Fruit fly (Drosophila melanogaster) whole organism, adult: ENCODE results near the gene Unr.
A peak's percentile ranks its signal among the peaks of the same experiment; 100 is the strongest.

ENCODE experiments used
- CG11617 ChIP-seq: fragments of 200-800 bp; sonication (Bioruptor generic); optimal IDR thresholded peaks from 2 replicates; lab custom pipeline; 2017; ENCODE audit warnings: mild to moderate bottlenecking, missing biosample characterization, missing genetic modification reagents, missing genetic modification characterization
- CG12768 ChIP-seq: fragments of 200-800 bp; sonication (Bioruptor generic); optimal IDR thresholded peaks from 2 replicates; lab custom pipeline; 2017; ENCODE audit warnings: missing biosample characterization, missing genetic modification characterization, mild to moderate bottlenecking, moderate library complexity, missing genetic modification reagents
- CG14711 ChIP-seq: fragments of 200-800 bp; sonication (Bioruptor generic); optimal IDR thresholded peaks from 2 replicates; lab custom pipeline; 2018; ENCODE audit warnings: missing biosample characterization, mild to moderate bottlenecking, missing genetic modification characterization, moderate library complexity
- CG1620 ChIP-seq: fragments of 200-800 bp; sonication (Bioruptor generic); optimal IDR thresholded peaks from 2 replicates; lab custom pipeline; 2016; ENCODE audit warnings: missing biosample characterization, missing genetic modification characterization
- CG33017 ChIP-seq: fragments of 200-800 bp; sonication (Bioruptor generic); optimal IDR thresholded peaks from 2 replicates; lab custom pipeline; 2018; ENCODE audit warnings: missing biosample characterization, mild to moderate bottlenecking, missing genetic modification characterization, moderate library complexity
- CG5204 ChIP-seq: fragments of 200-800 bp; sonication (Bioruptor generic); optimal IDR thresholded peaks from 2 replicates; lab custom pipeline; 2016; ENCODE audit warnings: missing biosample characterization, missing genetic modification characterization
- CG7045 ChIP-seq: fragments of 200-800 bp; sonication (Bioruptor generic); optimal IDR thresholded peaks from 2 replicates; lab custom pipeline; 2017; ENCODE audit warnings: missing biosample characterization, mild to moderate bottlenecking, missing genetic modification characterization
- CG7101 ChIP-seq: fragments of 200-800 bp; sonication (Bioruptor generic); optimal IDR thresholded peaks from 2 replicates; lab custom pipeline; 2018; ENCODE audit warnings: missing biosample characterization, mild to moderate bottlenecking, missing genetic modification characterization, moderate library complexity
- Clk ChIP-seq: fragments of 200-800 bp; sonication (Bioruptor generic); optimal IDR thresholded peaks from 2 replicates; lab custom pipeline; 2017; ENCODE audit warnings: missing biosample characterization, missing genetic modification characterization
- Crg-1 ChIP-seq: fragments of 200-800 bp; sonication (Bioruptor generic); optimal IDR thresholded peaks from 2 replicates; lab custom pipeline; 2016; ENCODE audit warnings: missing biosample characterization, missing genetic modification characterization
- Hr96 ChIP-seq: fragments of 200-800 bp; sonication (Bioruptor generic); optimal IDR thresholded peaks from 2 replicates; lab custom pipeline; 2016; ENCODE audit warnings: missing biosample characterization, missing genetic modification characterization
- Mnt ChIP-seq: fragments of 200-800 bp; sonication (Bioruptor generic); optimal IDR thresholded peaks from 2 replicates; lab custom pipeline; 2016; ENCODE audit warnings: missing biosample characterization, mild to moderate bottlenecking, missing genetic modification characterization
- bab1 ChIP-seq: fragments of 200-800 bp; sonication (Bioruptor generic); optimal IDR thresholded peaks from 3 replicates; lab custom pipeline; 2019; ENCODE audit warnings: missing biosample characterization, mild to moderate bottlenecking, missing genetic modification characterization, moderate library complexity
- cic ChIP-seq: fragments of 200-800 bp; sonication (Bioruptor generic); optimal IDR thresholded peaks from 2 replicates; lab custom pipeline; 2017; ENCODE audit warnings: missing biosample characterization, mild to moderate bottlenecking, missing genetic modification characterization, moderate library complexity
- cnc ChIP-seq, 2 experiments: fragments of >200 bp; optimal IDR thresholded peaks; 2 replicates each; lab custom pipeline; 2017
- kay ChIP-seq: fragments of 200-800 bp; sonication (Bioruptor generic); peaks from one replicate; lab custom pipeline; 2016; ENCODE audit warnings: missing biosample characterization, missing genetic modification characterization, borderline replicate concordance
- ovo ChIP-seq: fragments of 200-800 bp; sonication (Bioruptor generic); optimal IDR thresholded peaks from 2 replicates; lab custom pipeline; 2016; ENCODE audit warnings: missing biosample characterization, missing genetic modification characterization
- pad ChIP-seq: fragments of 200-800 bp; sonication (Bioruptor generic); optimal IDR thresholded peaks from 3 replicates; lab custom pipeline; 2017; ENCODE audit warnings: missing biosample characterization, missing genetic modification characterization, mild to moderate bottlenecking, moderate library complexity, missing genetic modification reagents
- tj ChIP-seq: fragments of 200-800 bp; sonication (Bioruptor generic); optimal IDR thresholded peaks from 3 replicates; lab custom pipeline; 2017; ENCODE audit warnings: missing biosample characterization, mild to moderate bottlenecking, missing genetic modification characterization, moderate library complexity
- toe ChIP-seq: fragments of 200-800 bp; sonication (Bioruptor generic); optimal IDR thresholded peaks from 2 replicates; lab custom pipeline; 2016; ENCODE audit warnings: missing biosample characterization, missing genetic modification characterization

Unr gene

dm6 chr3L:8440079-8440478 is 2.1 kb downstream of the Unr start:
- TF ChIP-seq bab1 (GFP tag; lab: Kevin White, UChicago) (no peak), cnc (optimal IDR thresholded peaks at IDR 0.05; lab: Kevin White, UChicago) (no peak), Hr96 (no peak), CG33017 (tag; lab: Kevin White, UChicago) (no peak), CG14711 (tag; lab: Kevin White, UChicago) (no peak)

DNA sequence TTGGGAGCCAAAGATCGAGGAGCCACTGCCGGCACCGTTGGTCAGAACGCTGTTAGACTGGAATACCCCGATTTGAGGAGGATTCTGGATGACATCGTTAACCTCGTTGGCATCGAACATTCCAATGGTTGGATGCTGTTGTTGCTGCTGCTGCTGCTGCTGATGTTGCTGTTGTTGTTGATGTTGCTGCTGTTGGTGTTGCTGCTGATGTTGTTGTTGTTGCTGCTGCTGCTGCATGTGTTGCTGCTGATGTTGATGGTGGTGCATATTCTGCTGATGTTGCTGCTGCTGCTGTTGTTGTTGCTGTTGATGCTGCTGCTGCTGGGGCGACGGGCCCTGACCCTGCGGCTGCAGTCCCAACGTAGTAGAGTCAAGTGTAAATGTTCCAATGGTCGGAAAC is 4.6 kb downstream of the Unr start:
- peak; percentile 21 for TF ChIP-seq kay (GFP tag; lab: Kevin White, UChicago)
- TF ChIP-seq CG12768 (GFP tag; lab: Kevin White, UChicago) = no peak
- no peak for TF ChIP-seq Mnt (GFP tag; lab: Kevin White, UChicago)
- no peak for TF ChIP-seq bab1 (GFP tag; lab: Kevin White, UChicago)
- no peak for TF ChIP-seq ovo
- TF ChIP-seq CG33017 (tag; lab: Kevin White, UChicago) = no peak
- no peak for TF ChIP-seq CG7101
- no peak for TF ChIP-seq CG1620
- TF ChIP-seq CG11617 (GFP tag; lab: Kevin White, UChicago) = no peak

- TF ChIP-seq Crg-1 (no peak), pad (GFP tag; lab: Kevin White, UChicago) (peak; percentile 62), CG7045 (GFP tag; lab: Kevin White, UChicago) (no peak), ovo (peak; percentile 76), CG12768 (GFP tag; lab: Kevin White, UChicago) (no peak), CG7101 (peak; percentile 11), CG11617 (GFP tag; lab: Kevin White, UChicago) (no peak), CG33017 (tag; lab: Kevin White, UChicago) (no peak), cic (GFP tag; lab: Kevin White, UChicago) (peak; percentile 73), Hr96 (no peak), bab1 (GFP tag; lab: Kevin White, UChicago) (peak; percentile 47), kay (GFP tag; lab: Kevin White, UChicago) (no peak), CG5204 (GFP tag; lab: Kevin White, UChicago) (no peak), CG14711 (tag; lab: Kevin White, UChicago) (peak; percentile 18), Mnt (GFP tag; lab: Kevin White, UChicago) (peak; percentile 39), tj (GFP tag; lab: Kevin White, UChicago) (peak; percentile 47), Clk (GFP tag; lab: Kevin White, UChicago) (no peak), cnc (optimal IDR thresholded peaks at IDR 0.05; lab: Kevin White, UChicago) (no peak), CG1620 (no peak), toe (GFP tag; lab: Kevin White, UChicago) (no peak)
These were observed 17.3 kb downstream of the Unr start, which contains the start of gene Cbl for dm6 chr3L:8424831-8425336. Gene Cbl (plus strand): TSS chr3L:8424954.

DNA sequence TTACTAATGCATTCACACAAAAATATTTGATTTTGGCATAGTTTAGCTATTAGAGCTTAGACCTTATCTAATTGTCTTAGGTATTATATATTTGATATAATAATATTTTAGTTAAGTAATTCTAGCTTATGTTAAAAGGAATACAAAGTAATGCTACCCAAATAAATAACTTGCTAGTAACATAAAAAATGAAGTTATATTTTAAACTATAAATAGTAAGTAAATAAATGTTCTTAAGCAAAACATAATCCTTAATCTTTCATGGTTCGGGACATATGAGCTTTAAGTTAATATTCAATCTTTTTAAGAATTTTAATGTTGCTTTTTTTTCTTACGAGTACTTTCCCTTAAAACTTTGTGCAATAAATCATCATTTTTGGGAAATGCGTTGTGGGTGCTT is 19.0 kb downstream of the Unr start:
- TF ChIP-seq Clk (GFP tag; lab: Kevin White, UChicago) = no peak
- no peak for TF ChIP-seq bab1 (GFP tag; lab: Kevin White, UChicago)
- no peak for TF ChIP-seq cnc (optimal IDR thresholded peaks at IDR 0.05; lab: Kevin White, UChicago)
- no peak for TF ChIP-seq CG14711 (tag; lab: Kevin White, UChicago)
- TF ChIP-seq tj (GFP tag; lab: Kevin White, UChicago) = no peak
- no peak for TF ChIP-seq pad (GFP tag; lab: Kevin White, UChicago)
- no peak for TF ChIP-seq CG33017 (tag; lab: Kevin White, UChicago)
- TF ChIP-seq CG12768 (GFP tag; lab: Kevin White, UChicago) = no peak
- TF ChIP-seq Crg-1 = no peak
- TF ChIP-seq CG5204 (GFP tag; lab: Kevin White, UChicago) = no peak
- no peak for TF ChIP-seq Mnt (GFP tag; lab: Kevin White, UChicago)
- TF ChIP-seq kay (GFP tag; lab: Kevin White, UChicago) = no peak
- no peak for TF ChIP-seq toe (GFP tag; lab: Kevin White, UChicago)
- TF ChIP-seq ovo = no peak
- no peak for TF ChIP-seq cic (GFP tag; lab: Kevin White, UChicago)
- no peak for TF ChIP-seq CG11617 (GFP tag; lab: Kevin White, UChicago)
- no peak for TF ChIP-seq Hr96
- TF ChIP-seq CG7045 (GFP tag; lab: Kevin White, UChicago) = no peak

- TF ChIP-seq cic (GFP tag; lab: Kevin White, UChicago) (peak; percentile 24), CG33017 (tag; lab: Kevin White, UChicago) (no peak)
These were observed 20.2 kb downstream of the Unr start, which contains the start of gene CG32354 for dm6 chr3L:8421808-8422586. Gene CG32354 (minus strand): TSS chr3L:8422205.

- TF ChIP-seq CG14711 (tag; lab: Kevin White, UChicago) (no peak), pad (GFP tag; lab: Kevin White, UChicago) (no peak), CG7045 (GFP tag; lab: Kevin White, UChicago) (no peak), Mnt (GFP tag; lab: Kevin White, UChicago) (no peak), kay (GFP tag; lab: Kevin White, UChicago) (no peak), tj (GFP tag; lab: Kevin White, UChicago) (no peak)
These were observed 20.8 kb downstream of the Unr start for dm6 chr3L:8421361-8421760.
